Worm (Caenorhabditis elegans) whole organism, L4 larva: ENCODE data around the gene rpl-36.A.

ENCODE experiments used
- D1046.2 ChIP-seq: fragments of 200-800 bp; sonication (Bioruptor generic); IDR thresholded peaks from 2 replicates; pipeline ENCODE4 v1.3.6; 2022; ENCODE audit warnings: missing genetic modification characterization, missing compliant biosample characterization
- F37D6.2 ChIP-seq: sonication (generic microtip); optimal IDR thresholded peaks from 2 replicates; lab custom pipeline; 2016; ENCODE audit warnings: mild to moderate bottlenecking, missing genetic modification characterization, missing compliant biosample characterization
- F49E8.2 ChIP-seq: sonication (generic microtip); optimal IDR thresholded peaks from 2 replicates; lab custom pipeline; 2016; ENCODE audit warnings: missing compliant biosample characterization, mild to moderate bottlenecking, missing genetic modification characterization, borderline replicate concordance
- T20F7.1 ChIP-seq: fragments of 200-800 bp; sonication (Bioruptor generic); optimal IDR thresholded peaks from 2 replicates; lab custom pipeline; 2018; ENCODE audit warnings: mild to moderate bottlenecking, missing genetic modification characterization, missing compliant biosample characterization
- Y105C5A.15 ChIP-seq: fragments of 200-800 bp; sonication (Bioruptor generic); IDR thresholded peaks from 2 replicates; pipeline ENCODE4 v1.3.6; 2022; ENCODE audit warnings: missing genetic modification characterization, missing compliant biosample characterization
- Y48G9A.11 ChIP-seq: fragments of 200-800 bp; sonication (Bioruptor generic); IDR thresholded peaks from 2 replicates; pipeline ENCODE4 v1.3.6; 2022; ENCODE audit warnings: missing genetic modification reagents, missing genetic modification characterization, missing compliant biosample characterization
- ZK546.5 ChIP-seq, 2 experiments: sonication (generic microtip); optimal IDR thresholded peaks; 2 replicates each; lab custom pipeline; 2017; ENCODE audit warnings: missing biosample characterization in 2 of 2, missing genetic modification characterization in 2 of 2
- aha-1 ChIP-seq: fragments of 150-350 bp; peaks from one replicate; lab custom pipeline; 2014; ENCODE audit warnings: missing biosample characterization, missing genetic modification characterization
- ama-1 ChIP-seq: fragments of 150-350 bp; optimal IDR thresholded peaks from 2 replicates; lab custom pipeline; 2014; ENCODE audit warnings: inconsistent platforms, mixed read lengths
- ceh-20 ChIP-seq: fragments of 200-800 bp; sonication (Bioruptor generic); IDR thresholded peaks from 2 replicates; pipeline ENCODE4 v1.3.6; 2022; ENCODE audit warnings: missing genetic modification reagents, missing genetic modification characterization, missing compliant biosample characterization
- ceh-82 ChIP-seq: sonication (generic microtip); optimal IDR thresholded peaks from 2 replicates; lab custom pipeline; 2017; ENCODE audit warnings: missing biosample characterization, missing genetic modification characterization
- ctbp-1 ChIP-seq: fragments of 200-800 bp; sonication (Bioruptor generic); IDR thresholded peaks from 2 replicates; pipeline ENCODE4 v1.3.6; 2022; ENCODE audit warnings: missing genetic modification reagents, missing genetic modification characterization, missing compliant biosample characterization
- daf-16 ChIP-seq, 3 experiments: sonication (generic microtip); optimal IDR thresholded peaks; 2 replicates each; lab custom pipeline; 2016 to 2017; ENCODE audit warnings: missing genetic modification characterization in 3 of 3, missing genetic modification reagents in 3 of 3, mild to moderate bottlenecking in 2 of 3, missing compliant biosample characterization in 2 of 3, missing biosample characterization in 1 of 3, moderate library complexity in 1 of 3
- daf-19 ChIP-seq: fragments of 200-800 bp; sonication (Bioruptor generic); conservative IDR thresholded peaks from 2 replicates; pipeline ENCODE4 v1.3.6; 2022; ENCODE audit warnings: missing genetic modification characterization, missing compliant biosample characterization
- dmd-6 ChIP-seq: fragments of 200-800 bp; sonication (Bioruptor generic); IDR thresholded peaks from 2 replicates; pipeline ENCODE4 v1.3.6; 2022; ENCODE audit warnings: missing genetic modification reagents, missing genetic modification characterization, missing compliant biosample characterization
- dpl-1 ChIP-seq: fragments of 150-350 bp; optimal IDR thresholded peaks from 2 replicates; lab custom pipeline; 2014; ENCODE audit warnings: missing biosample characterization, missing genetic modification reagents, missing genetic modification characterization
- duxl-1 ChIP-seq: sonication (generic microtip); optimal IDR thresholded peaks from 2 replicates; lab custom pipeline; 2016; ENCODE audit warnings: mild to moderate bottlenecking, missing genetic modification characterization, moderate library complexity, missing compliant biosample characterization; ENCODE audit not compliant: poor library complexity
- dve-1 ChIP-seq: sonication (generic microtip); optimal IDR thresholded peaks from 2 replicates; lab custom pipeline; 2017; ENCODE audit warnings: antibody characterized with exemption, mild to moderate bottlenecking, missing genetic modification characterization, missing compliant biosample characterization; ENCODE audit not compliant: insufficient read depth
- fkh-10 ChIP-seq: fragments of 150-350 bp; optimal IDR thresholded peaks from 2 replicates; lab custom pipeline; 2014; ENCODE audit warnings: missing biosample characterization, missing genetic modification reagents, missing genetic modification characterization
- gei-8 ChIP-seq: fragments of 200-800 bp; sonication (Bioruptor generic); optimal IDR thresholded peaks from 2 replicates; lab custom pipeline; 2018; ENCODE audit warnings: mild to moderate bottlenecking, missing genetic modification characterization, missing compliant biosample characterization
- hif-1 ChIP-seq, 2 experiments: sonication (generic microtip); optimal IDR thresholded peaks; 2 replicates each; lab custom pipeline; 2016 to 2017; ENCODE audit warnings: missing compliant biosample characterization in 2 of 2, missing genetic modification characterization in 2 of 2, missing genetic modification reagents in 2 of 2, missing genotype in 2 of 2, mild to moderate bottlenecking in 1 of 2
- hlh-11 ChIP-seq: fragments of 200-800 bp; sonication (Bioruptor generic); optimal IDR thresholded peaks from 2 replicates; lab custom pipeline; 2018; ENCODE audit warnings: mild to moderate bottlenecking, missing genetic modification characterization, missing compliant biosample characterization
- hlh-30 ChIP-seq: sonication (generic microtip); optimal IDR thresholded peaks from 2 replicates; lab custom pipeline; 2017; ENCODE audit warnings: antibody characterized with exemption, mild to moderate bottlenecking, missing genetic modification characterization, missing compliant biosample characterization; ENCODE audit not compliant: insufficient read depth
- hmg-1.1 ChIP-seq: fragments of 200-800 bp; sonication (Bioruptor generic); IDR thresholded peaks from 2 replicates; pipeline ENCODE4 v1.3.6; 2022; ENCODE audit warnings: missing genetic modification reagents, missing genetic modification characterization, missing compliant biosample characterization
- lin-13 ChIP-seq: fragments of 150-350 bp; optimal IDR thresholded peaks from 2 replicates; lab custom pipeline; 2014; ENCODE audit warnings: missing biosample characterization, missing genetic modification reagents, missing genetic modification characterization
- lin-38 ChIP-seq: fragments of 200-800 bp; sonication (Bioruptor generic); IDR thresholded peaks from 2 replicates; pipeline ENCODE4 v1.3.6; 2022; ENCODE audit warnings: missing genetic modification reagents, missing genetic modification characterization, missing compliant biosample characterization
- lsy-2 ChIP-seq, 2 experiments: fragments of 150-350 bp in 1 of 2; sonication (generic microtip) in 1 of 2; optimal IDR thresholded peaks; 2 replicates each; lab custom pipeline; 2014 to 2017; ENCODE audit warnings: missing biosample characterization in 2 of 2, missing genetic modification characterization in 2 of 2
- madf-9 ChIP-seq: fragments of 200-800 bp; sonication (Bioruptor generic); conservative IDR thresholded peaks from 2 replicates; pipeline ENCODE4 v1.3.6; 2022; ENCODE audit warnings: missing genetic modification reagents, missing genetic modification characterization, missing compliant biosample characterization
- mdl-1 ChIP-seq, 2 experiments: fragments of 150-350 bp in 1 of 2; sonication (generic microtip) in 1 of 2; optimal IDR thresholded peaks; 2 replicates each; lab custom pipeline; 2014 to 2017; ENCODE audit warnings: missing biosample characterization in 2 of 2, missing genetic modification characterization in 2 of 2
- mep-1 ChIP-seq: fragments of 150-350 bp; sonication (generic microtip); optimal IDR thresholded peaks from 3 replicates; lab custom pipeline; 2014; ENCODE audit warnings: missing biosample characterization, missing genetic modification characterization
- mes-2 ChIP-seq: sonication (generic microtip); optimal IDR thresholded peaks from 2 replicates; lab custom pipeline; 2016; ENCODE audit warnings: missing genotype, mild to moderate bottlenecking, missing genetic modification characterization, missing compliant biosample characterization; ENCODE audit not compliant: poor library complexity, severe bottlenecking
- mxl-3 ChIP-seq: fragments of 200-800 bp; sonication (Bioruptor generic); optimal IDR thresholded peaks from 2 replicates; lab custom pipeline; 2018; ENCODE audit warnings: mild to moderate bottlenecking, missing genetic modification characterization, missing compliant biosample characterization
- nhr-102 ChIP-seq: sonication (generic microtip); optimal IDR thresholded peaks from 2 replicates; lab custom pipeline; 2016; ENCODE audit warnings: mild to moderate bottlenecking, missing genetic modification characterization, moderate library complexity, missing compliant biosample characterization
- nhr-11 ChIP-seq: fragments of 150-350 bp; optimal IDR thresholded peaks from 2 replicates; lab custom pipeline; 2014; ENCODE audit warnings: missing biosample characterization, missing genetic modification characterization
- nhr-25 ChIP-seq: sonication (generic microtip); optimal IDR thresholded peaks from 2 replicates; lab custom pipeline; 2017; ENCODE audit warnings: missing genetic modification characterization, mild to moderate bottlenecking, missing compliant biosample characterization, antibody characterized with exemption, moderate library complexity, borderline replicate concordance; ENCODE audit not compliant: insufficient read depth
- nhr-28 ChIP-seq: fragments of 150-350 bp; optimal IDR thresholded peaks from 2 replicates; lab custom pipeline; 2014; ENCODE audit warnings: missing biosample characterization, missing genetic modification characterization
- nhr-41 ChIP-seq: fragments of 200-800 bp; sonication (Bioruptor generic); IDR thresholded peaks from 2 replicates; pipeline ENCODE4 v1.3.6; 2022; ENCODE audit warnings: missing genetic modification reagents, missing genetic modification characterization, missing compliant biosample characterization
- nhr-6 ChIP-seq: fragments of 150-350 bp; optimal IDR thresholded peaks from 2 replicates; lab custom pipeline; 2014; ENCODE audit warnings: missing biosample characterization, missing genetic modification characterization
- nhr-76 ChIP-seq: fragments of 150-350 bp; optimal IDR thresholded peaks from 2 replicates; lab custom pipeline; 2014; ENCODE audit warnings: missing biosample characterization, missing genetic modification characterization
- nhr-77 ChIP-seq: fragments of 150-350 bp; optimal IDR thresholded peaks from 2 replicates; lab custom pipeline; 2014; ENCODE audit warnings: missing biosample characterization, missing genetic modification characterization
- pha-4 ChIP-seq, 2 experiments: fragments of 150-350 bp in 1 of 2; fragments of 200-800 bp in 1 of 2; sonication (Bioruptor generic) in 1 of 2; IDR thresholded peaks in 1 of 2; optimal IDR thresholded peaks in 1 of 2; 2 replicates each; pipeline versions ENCODE4 v1.3.6 to Lab custom; 2014 to 2022; ENCODE audit warnings: missing genetic modification characterization in 2 of 2, missing genetic modification reagents in 2 of 2, missing biosample characterization in 1 of 2, missing compliant biosample characterization in 1 of 2
- rbr-2 ChIP-seq: sonication (generic microtip); optimal IDR thresholded peaks from 2 replicates; lab custom pipeline; 2016; ENCODE audit warnings: missing genotype, missing genetic modification characterization, missing compliant biosample characterization
- saeg-2 ChIP-seq: fragments of 200-800 bp; sonication (Bioruptor generic); IDR thresholded peaks from 2 replicates; pipeline ENCODE4 v1.3.6; 2022; ENCODE audit warnings: missing genetic modification reagents, missing genetic modification characterization, missing compliant biosample characterization
- spr-1 ChIP-seq: sonication (generic microtip); optimal IDR thresholded peaks from 2 replicates; lab custom pipeline; 2016; ENCODE audit warnings: mild to moderate bottlenecking, missing genetic modification characterization, missing compliant biosample characterization
- unc-130 ChIP-seq: sonication (generic microtip); optimal IDR thresholded peaks from 2 replicates; lab custom pipeline; 2016; ENCODE audit warnings: missing genetic modification reagents, missing genetic modification characterization, missing compliant biosample characterization
- unc-62 ChIP-seq, 3 experiments: fragments of 150-350 bp in 1 of 3; sonication (generic microtip); optimal IDR thresholded peaks in 2 of 3; peaks in 1 of 3; 1 replicate in 1 of 3; 2 replicates in 2 of 3; lab custom pipeline; 2014 to 2017; ENCODE audit warnings: missing biosample characterization in 3 of 3, missing genetic modification characterization in 3 of 3, missing genetic modification reagents in 3 of 3, missing genotype in 1 of 3

The rpl-36.A gene

DNA sequence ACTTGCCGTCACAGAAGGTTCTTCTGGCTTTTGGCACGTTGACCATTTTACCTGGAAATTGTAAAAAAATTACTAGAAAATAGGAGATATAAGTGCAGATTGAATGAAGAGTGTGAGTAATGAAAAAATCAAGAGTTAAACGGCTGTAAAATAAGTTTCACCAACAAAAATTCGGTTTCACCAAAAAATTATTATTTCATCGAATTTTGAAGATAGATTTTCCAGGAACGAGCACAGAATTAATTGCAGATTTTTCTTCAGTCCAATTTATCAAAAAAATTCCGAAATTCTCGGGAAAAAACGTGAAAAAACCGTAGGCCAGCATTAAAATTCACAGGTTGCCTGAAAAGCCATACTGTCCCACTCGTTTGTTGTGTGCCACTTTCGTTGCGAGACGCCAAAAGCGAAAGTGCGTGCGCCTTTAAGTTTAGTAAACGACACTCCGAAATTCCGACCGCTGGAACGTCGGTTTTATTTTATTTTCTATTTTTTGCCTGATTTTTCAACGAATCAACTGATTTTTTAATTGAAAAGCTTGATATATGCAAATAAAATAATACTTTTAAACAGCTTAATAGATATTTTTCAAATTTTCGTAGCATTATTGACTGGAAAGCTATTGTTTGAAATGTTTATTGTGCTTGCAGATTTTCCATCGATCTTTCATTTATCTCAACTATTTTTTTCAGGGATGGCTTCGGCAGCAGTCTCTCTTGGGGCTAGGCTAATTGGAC lies at the start of gene rpl-36.A, which contains the start of gene nuo-1:
Gene rpl-36.A (minus strand): TSS at position 51 of the 734 bp plus-strand sequence.
Gene nuo-1 (plus strand): TSS at position 684 of the 734 bp plus-strand sequence.
- TF ChIP-seq madf-9 (GFP tag; lab: Robert Waterston, UW) (no peak), pha-4 (GFP tag; IDR thresholded peaks at IDR 0.05; lab: Robert Waterston, UW) (no peak), pha-4 (tag; optimal IDR thresholded peaks at IDR 0.05; lab: Kevin White, UChicago) (peak; percentile 12), Y105C5A.15 (GFP tag; lab: Robert Waterston, UW) (no peak), D1046.2 (peak; percentile 98), nhr-25 (peak; percentile 9), hif-1 (tag; optimal IDR thresholded peaks at IDR 0.05; lab: Kevin White, UChicago) (peak in 1 of 2 experiments; percentile 74), nhr-28 (tag; lab: Kevin White, UChicago) (peak; percentile 48), lin-38 (peak; percentile 78), spr-1 (peak; percentile 20), fkh-10 (peak; percentile 1), nhr-11 (tag; lab: Kevin White, UChicago) (peak; percentile 67), dve-1 (tag; lab: Kevin White, UChicago) (peak; percentile 71), hmg-1.1 (peak; percentile 72), T20F7.1 (GFP tag; lab: Kevin White, UChicago) (peak; percentile 96), hlh-11 (tag; lab: Kevin White, UChicago) (peak; percentile 80), F37D6.2 (peak; percentile 27), mdl-1 (tag; optimal IDR thresholded peaks at IDR 0.05; lab: Kevin White, UChicago) (peak in 1 of 2 experiments; percentile 27), unc-62 (GFP tag; optimal IDR thresholded peaks at IDR 0.05 in 1 of 2; lab: Kevin White, UChicago) (peak in 1 of 2 experiments; percentile 50), unc-62 (tag; optimal IDR thresholded peaks at IDR 0.05; lab: Kevin White, UChicago) (no peak), unc-130 (GFP tag; lab: Kevin White, UChicago) (peak; percentile 50), F49E8.2 (tag; lab: Kevin White, UChicago) (no peak), nhr-102 (peak; percentile 22), nhr-41 (GFP tag; lab: Robert Waterston, UW) (no peak), saeg-2 (GFP tag; lab: Robert Waterston, UW) (no peak), daf-19 (no peak), gei-8 (GFP tag; lab: Kevin White, UChicago) (no peak), Y48G9A.11 (GFP tag; lab: Robert Waterston, UW) (peak; percentile 83), hlh-30 (tag; lab: Kevin White, UChicago) (peak; percentile 76), daf-16 (GFP tag; optimal IDR thresholded peaks at IDR 0.05; lab: Kevin White, UChicago) (no peak), daf-16 (tag; optimal IDR thresholded peaks at IDR 0.05; lab: Kevin White, UChicago) (peak; percentile 41), ZK546.5 (tag; optimal IDR thresholded peaks at IDR 0.05; lab: Kevin White, UChicago) (peak in 1 of 2 experiments; percentile 6), dmd-6 (GFP tag; lab: Robert Waterston, UW) (peak; percentile 49), duxl-1 (tag; lab: Kevin White, UChicago) (peak; percentile 33), ceh-82 (tag; lab: Kevin White, UChicago) (no peak), nhr-76 (tag; lab: Kevin White, UChicago) (no peak), dpl-1 (GFP tag; lab: Kevin White, UChicago) (peak; percentile 83), mxl-3 (peak; percentile 36), nhr-6 (tag; lab: Kevin White, UChicago) (peak; percentile 81), rbr-2 (peak; percentile 57), lsy-2 (tag; optimal IDR thresholded peaks at IDR 0.05; lab: Kevin White, UChicago) (peak; percentile 91 to 99), ctbp-1 (no peak), nhr-77 (tag; lab: Kevin White, UChicago) (peak; percentile 86), mep-1 (tag; lab: Kevin White, UChicago) (peak; percentile 85), ceh-20 (GFP tag; lab: Robert Waterston, UW) (peak; percentile 43; the same call in 1 of the 2 replicates), aha-1 (tag; lab: Kevin White, UChicago) (peak; percentile 58), lin-13 (GFP tag; lab: Kevin White, UChicago) (peak; percentile 54), ama-1 (lab: Kevin White, UChicago) (peak; percentile 56), mes-2 (tag; lab: Kevin White, UChicago) (peak; percentile 86)
- TF ChIP-seq, all 104 proteins: peak for 36
